Worm (Caenorhabditis elegans) whole organism, young adult: Measurements from ENCODE around the gene cnnm-3.
A peak's percentile ranks its signal among the peaks of the same experiment; 100 is the strongest.

Experiments used
- B0019.2 ChIP-seq: fragments of 200-800 bp; sonication (Bioruptor generic); conservative IDR thresholded peaks from 2 replicates; pipeline ENCODE4 v1.3.6; 2022; ENCODE audit warnings: missing genetic modification reagents, missing genetic modification characterization, missing compliant biosample characterization
- B0261.1 ChIP-seq: sonication (generic microtip); optimal IDR thresholded peaks from 2 replicates; lab custom pipeline; 2016; ENCODE audit warnings: mild to moderate bottlenecking, missing genetic modification characterization, moderate library complexity, missing compliant biosample characterization
- B0336.3 ChIP-seq: fragments of 200-800 bp; sonication (Bioruptor generic); IDR thresholded peaks from 2 replicates; pipeline ENCODE4 v1.3.6; 2022; ENCODE audit warnings: missing genetic modification characterization, missing compliant biosample characterization
- D2030.7 ChIP-seq: fragments of 200-800 bp; sonication (Bioruptor generic); IDR thresholded peaks from 2 replicates; pipeline ENCODE4 v1.3.6; 2022; ENCODE audit warnings: missing genetic modification reagents, missing genetic modification characterization, missing compliant biosample characterization
- F23B12.7 ChIP-seq: sonication (generic microtip); optimal IDR thresholded peaks from 2 replicates; lab custom pipeline; 2017; ENCODE audit warnings: missing genetic modification characterization, mild to moderate bottlenecking, missing compliant biosample characterization, antibody characterized with exemption, moderate library complexity; ENCODE audit not compliant: insufficient read depth
- F57C9.4 ChIP-seq: sonication (generic microtip); optimal IDR thresholded peaks from 2 replicates; lab custom pipeline; 2017; ENCODE audit warnings: mild to moderate bottlenecking, missing genetic modification characterization, missing compliant biosample characterization
- Y53F4B.3 ChIP-seq: fragments of 200-800 bp; sonication (Bioruptor generic); IDR thresholded peaks from 2 replicates; pipeline ENCODE4 v1.3.6; 2022; ENCODE audit warnings: missing genetic modification reagents, missing genetic modification characterization, missing compliant biosample characterization
- Y53G8AR.9 ChIP-seq: fragments of 200-800 bp; sonication (Bioruptor generic); conservative IDR thresholded peaks from 2 replicates; pipeline ENCODE4 v1.3.6; 2022; ENCODE audit warnings: missing genetic modification reagents, missing genetic modification characterization, missing compliant biosample characterization
- attf-6 ChIP-seq: fragments of 200-800 bp; sonication (Bioruptor generic); IDR thresholded peaks from 2 replicates; pipeline ENCODE4 v1.3.6; 2022; ENCODE audit warnings: missing genetic modification reagents, missing genetic modification characterization, missing compliant biosample characterization
- bed-2 ChIP-seq: fragments of 200-800 bp; sonication (Bioruptor generic); IDR thresholded peaks from 2 replicates; pipeline ENCODE4 v1.3.6; 2022; ENCODE audit warnings: missing genetic modification reagents, missing genetic modification characterization, missing compliant biosample characterization
- ccch-3 ChIP-seq: fragments of 200-800 bp; sonication (Bioruptor generic); optimal IDR thresholded peaks from 2 replicates; lab custom pipeline; 2018; ENCODE audit warnings: mild to moderate bottlenecking, missing genetic modification characterization, missing compliant biosample characterization
- ceh-27 ChIP-seq: fragments of 200-800 bp; sonication (Bioruptor generic); optimal IDR thresholded peaks from 2 replicates; lab custom pipeline; 2018; ENCODE audit warnings: mild to moderate bottlenecking, missing genetic modification characterization, moderate library complexity, missing compliant biosample characterization
- ceh-40 ChIP-seq: fragments of 200-800 bp; sonication (Bioruptor generic); IDR thresholded peaks from 2 replicates; pipeline ENCODE4 v1.3.6; 2022; ENCODE audit warnings: missing genetic modification characterization, missing compliant biosample characterization
- ceh-79 ChIP-seq: sonication (generic microtip); optimal IDR thresholded peaks from 2 replicates; lab custom pipeline; 2017; ENCODE audit warnings: mild to moderate bottlenecking, missing genetic modification characterization, missing compliant biosample characterization
- egl-44 ChIP-seq: fragments of 200-800 bp; sonication (Bioruptor generic); IDR thresholded peaks from 2 replicates; pipeline ENCODE4 v1.3.6; 2022; ENCODE audit warnings: missing genetic modification reagents, missing genetic modification characterization, missing compliant biosample characterization
- ets-4 ChIP-seq: fragments of 200-800 bp; sonication (Bioruptor generic); optimal IDR thresholded peaks from 2 replicates; lab custom pipeline; 2018; ENCODE audit warnings: mild to moderate bottlenecking, missing genetic modification characterization, missing compliant biosample characterization
- gei-17 ChIP-seq: fragments of 200-800 bp; sonication (Bioruptor generic); optimal IDR thresholded peaks from 2 replicates; lab custom pipeline; 2018; ENCODE audit warnings: mild to moderate bottlenecking, missing genetic modification characterization, missing compliant biosample characterization
- hlh-12 ChIP-seq: sonication (generic microtip); optimal IDR thresholded peaks from 2 replicates; lab custom pipeline; 2016; ENCODE audit warnings: missing genetic modification characterization, missing compliant biosample characterization
- hmg-1.2 ChIP-seq: fragments of 200-800 bp; sonication (Bioruptor generic); IDR thresholded peaks from 2 replicates; pipeline ENCODE4 v1.3.6; 2022; ENCODE audit warnings: missing genetic modification reagents, missing genetic modification characterization, missing compliant biosample characterization
- hmg-20 ChIP-seq: fragments of 200-800 bp; sonication (Bioruptor generic); IDR thresholded peaks from 2 replicates; pipeline ENCODE4 v1.3.6; 2022; ENCODE audit warnings: missing genetic modification reagents, missing genetic modification characterization, missing compliant biosample characterization
- hrde-1 ChIP-seq: sonication (generic microtip); optimal IDR thresholded peaks from 2 replicates; lab custom pipeline; 2016; ENCODE audit warnings: missing genetic modification characterization, mild to moderate bottlenecking, missing compliant biosample characterization, moderate library complexity, missing genotype, missing genetic modification reagents, borderline replicate concordance
- lag-1 ChIP-seq: fragments of 200-800 bp; sonication (Bioruptor generic); IDR thresholded peaks from 2 replicates; pipeline ENCODE4 v1.3.6; 2022; ENCODE audit warnings: missing genetic modification reagents, missing genetic modification characterization, missing compliant biosample characterization
- let-607 ChIP-seq, 2 experiments: fragments of 200-800 bp in 1 of 2; sonication (Bioruptor generic) in 1 of 2; sonication (generic microtip) in 1 of 2; optimal IDR thresholded peaks; 2 replicates each; lab custom pipeline; 2016 to 2018; ENCODE audit warnings: mild to moderate bottlenecking in 2 of 2, missing compliant biosample characterization in 2 of 2, missing genetic modification characterization in 2 of 2, moderate library complexity in 2 of 2, missing genotype in 1 of 2
- lin-26 ChIP-seq: fragments of 200-800 bp; sonication (Bioruptor generic); IDR thresholded peaks from 2 replicates; pipeline ENCODE4 v1.3.6; 2022; ENCODE audit warnings: missing genetic modification reagents, missing genetic modification characterization, missing compliant biosample characterization
- lin-35 ChIP-seq, 3 experiments: fragments of 150-350 bp in 2 of 3; sonication (generic microtip) in 1 of 3; optimal IDR thresholded peaks; 2 replicates each; lab custom pipeline; 2014 to 2018; ENCODE audit warnings: missing biosample characterization in 3 of 3, missing genetic modification characterization in 3 of 3, missing genetic modification reagents in 3 of 3
- lin-40 ChIP-seq: sonication (generic microtip); optimal IDR thresholded peaks from 2 replicates; lab custom pipeline; 2016; ENCODE audit warnings: missing genetic modification characterization, mild to moderate bottlenecking, missing compliant biosample characterization, missing genotype, missing genetic modification reagents
- lsy-27 ChIP-seq: sonication (generic microtip); optimal IDR thresholded peaks from 2 replicates; lab custom pipeline; 2017; ENCODE audit warnings: missing genetic modification characterization, mild to moderate bottlenecking, missing compliant biosample characterization, antibody characterized with exemption, missing genotype, borderline replicate concordance; ENCODE audit not compliant: insufficient read depth
- mxl-1 ChIP-seq: sonication (generic microtip); optimal IDR thresholded peaks from 2 replicates; lab custom pipeline; 2016; ENCODE audit warnings: missing genetic modification characterization, missing compliant biosample characterization
- nhr-120 ChIP-seq: fragments of 200-800 bp; sonication (Bioruptor generic); IDR thresholded peaks from 2 replicates; pipeline ENCODE4 v1.3.6; 2022; ENCODE audit warnings: missing genetic modification characterization, missing compliant biosample characterization
- nhr-27 ChIP-seq: fragments of 200-800 bp; sonication (Bioruptor generic); optimal IDR thresholded peaks from 2 replicates; lab custom pipeline; 2018; ENCODE audit warnings: mild to moderate bottlenecking, missing genetic modification characterization, moderate library complexity, missing compliant biosample characterization
- nhr-90 ChIP-seq: sonication (generic microtip); optimal IDR thresholded peaks from 2 replicates; lab custom pipeline; 2016; ENCODE audit warnings: missing genotype, mild to moderate bottlenecking, missing genetic modification characterization, missing compliant biosample characterization
- pbrm-1 ChIP-seq: fragments of 200-800 bp; sonication (Bioruptor generic); IDR thresholded peaks from 2 replicates; pipeline ENCODE4 v1.3.6; 2022; ENCODE audit warnings: missing genetic modification reagents, missing genetic modification characterization, missing compliant biosample characterization
- rcor-1 ChIP-seq: fragments of 200-800 bp; sonication (Bioruptor generic); IDR thresholded peaks from 2 replicates; pipeline ENCODE4 v1.3.6; 2022; ENCODE audit warnings: missing genetic modification reagents, missing genetic modification characterization, missing compliant biosample characterization
- sea-2 ChIP-seq: fragments of 200-800 bp; sonication (Bioruptor generic); IDR thresholded peaks from 2 replicates; pipeline ENCODE4 v1.3.6; 2022; ENCODE audit warnings: missing genetic modification characterization, missing compliant biosample characterization
- somi-1 ChIP-seq: fragments of 200-800 bp; sonication (Bioruptor generic); optimal IDR thresholded peaks from 2 replicates; lab custom pipeline; 2018; ENCODE audit warnings: mild to moderate bottlenecking, missing genetic modification characterization, missing compliant biosample characterization
- sptf-2 ChIP-seq: fragments of 200-800 bp; sonication (Bioruptor generic); optimal IDR thresholded peaks from 2 replicates; lab custom pipeline; 2018; ENCODE audit warnings: mild to moderate bottlenecking, missing genetic modification characterization, missing compliant biosample characterization
- unc-130 ChIP-seq: sonication (generic microtip); optimal IDR thresholded peaks from 2 replicates; lab custom pipeline; 2016; ENCODE audit warnings: missing genetic modification reagents, missing genetic modification characterization, missing compliant biosample characterization
- zim-3 ChIP-seq: sonication (generic microtip); optimal IDR thresholded peaks from 2 replicates; lab custom pipeline; 2017; ENCODE audit warnings: mild to moderate bottlenecking, missing genetic modification characterization, moderate library complexity, missing compliant biosample characterization

The cnnm-3 gene

ce11 chrX:2996976-2997399 lies 48.7 kb downstream of the cnnm-3 start (continued):
- TF ChIP-seq ceh-40, result peak; percentile 58; the same call in 1 of the 2 replicates
- TF ChIP-seq Y53G8AR.9 (GFP tag; lab: Robert Waterston, UW), result peak; percentile 97
- TF ChIP-seq pbrm-1 (GFP tag; lab: Robert Waterston, UW), result peak; percentile 89
- peak; percentile 39 for TF ChIP-seq F57C9.4
- TF ChIP-seq B0336.3 (GFP tag; lab: Robert Waterston, UW), result peak; percentile 99
- TF ChIP-seq zim-3 (tag; lab: Kevin White, UChicago), result no peak
- TF ChIP-seq egl-44 (GFP tag; lab: Robert Waterston, UW), result peak; percentile 93
- 0 out of 2 replicates have a peak, but pooled peaks have one; percentile 82 for TF ChIP-seq lag-1 (GFP tag; lab: Robert Waterston, UW)
- peak; percentile 86 for TF ChIP-seq hmg-1.2 (GFP tag; lab: Robert Waterston, UW)
- TF ChIP-seq ets-4 (GFP tag; lab: Kevin White, UChicago), result peak; percentile 81
- no peak for TF ChIP-seq hlh-12
- no peak for TF ChIP-seq mxl-1 (tag; lab: Kevin White, UChicago)
- TF ChIP-seq somi-1, result peak; percentile 98
- peak; percentile 33 for TF ChIP-seq unc-130
- peak; percentile 97 for TF ChIP-seq hmg-20 (GFP tag; lab: Robert Waterston, UW)
- no peak for TF ChIP-seq nhr-120 (GFP tag; lab: Robert Waterston, UW)
- TF ChIP-seq lin-40 (tag; lab: Kevin White, UChicago), result peak; percentile 100
- peak; percentile 84 for TF ChIP-seq nhr-90
- no peak for TF ChIP-seq D2030.7 (GFP tag; lab: Robert Waterston, UW)
- TF ChIP-seq attf-6, result no peak
- peak in 2 of 3 experiments; percentile 89 to 98 for TF ChIP-seq lin-35 (GFP tag; optimal IDR thresholded peaks at IDR 0.05; lab: Kevin White, UChicago)
- TF ChIP-seq sptf-2 (GFP tag; lab: Kevin White, UChicago), result peak; percentile 56
- TF ChIP-seq B0019.2 (GFP tag; lab: Robert Waterston, UW), result no peak
- 0 out of 2 replicates have a peak, but pooled peaks have one; percentile 41 for TF ChIP-seq bed-2 (GFP tag; lab: Robert Waterston, UW)
- peak; percentile 96 for TF ChIP-seq F23B12.7 (tag; lab: Kevin White, UChicago)
- peak; percentile 57 for TF ChIP-seq B0261.1 (tag; lab: Kevin White, UChicago)
- peak; percentile 83 for TF ChIP-seq ccch-3 (GFP tag; lab: Kevin White, UChicago)
- peak; percentile 71 to 92 for TF ChIP-seq let-607 (tag; optimal IDR thresholded peaks at IDR 0.05; lab: Kevin White, UChicago)
- TF ChIP-seq lsy-27 (tag; lab: Kevin White, UChicago), result no peak
- TF ChIP-seq nhr-27, result peak; percentile 87

DNA sequence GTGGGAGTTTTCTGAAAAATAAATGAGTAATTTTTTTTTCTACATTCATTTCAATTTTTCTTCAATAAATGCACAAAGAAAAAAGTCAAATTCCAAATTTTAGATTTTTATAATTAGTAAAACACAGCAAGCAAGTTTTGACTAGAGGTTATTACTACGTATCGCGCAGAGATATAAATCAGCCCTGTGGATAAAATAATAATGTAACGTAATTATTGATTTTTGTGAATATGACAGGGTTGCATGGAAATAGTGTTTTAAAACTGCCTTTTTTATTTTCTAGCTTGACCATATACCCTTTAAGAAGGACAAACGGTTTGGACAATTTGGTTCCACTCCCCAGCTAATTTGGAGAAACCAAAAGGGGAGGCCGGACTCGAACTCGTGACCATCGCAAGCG lies 49.3 kb downstream of the cnnm-3 start:
- TF ChIP-seq lin-26 (GFP tag; lab: Robert Waterston, UW) (no peak), egl-44 (GFP tag; lab: Robert Waterston, UW) (no peak), ceh-79 (tag; lab: Kevin White, UChicago) (no peak), Y53F4B.3 (GFP tag; lab: Robert Waterston, UW) (no peak), rcor-1 (GFP tag; lab: Robert Waterston, UW) (no peak), bed-2 (GFP tag; lab: Robert Waterston, UW) (no peak), gei-17 (GFP tag; lab: Kevin White, UChicago) (no peak), sptf-2 (GFP tag; lab: Kevin White, UChicago) (no peak), sea-2 (GFP tag; lab: Robert Waterston, UW) (no peak), hrde-1 (tag; lab: Kevin White, UChicago) (no peak), nhr-90 (no peak), ceh-27 (no peak)
- TF ChIP-seq, all 124 proteins: peak for 0
